Fruit fly (Drosophila melanogaster): ENCODE measurements around the gene Sap47.

Gene Sap47

DNA sequence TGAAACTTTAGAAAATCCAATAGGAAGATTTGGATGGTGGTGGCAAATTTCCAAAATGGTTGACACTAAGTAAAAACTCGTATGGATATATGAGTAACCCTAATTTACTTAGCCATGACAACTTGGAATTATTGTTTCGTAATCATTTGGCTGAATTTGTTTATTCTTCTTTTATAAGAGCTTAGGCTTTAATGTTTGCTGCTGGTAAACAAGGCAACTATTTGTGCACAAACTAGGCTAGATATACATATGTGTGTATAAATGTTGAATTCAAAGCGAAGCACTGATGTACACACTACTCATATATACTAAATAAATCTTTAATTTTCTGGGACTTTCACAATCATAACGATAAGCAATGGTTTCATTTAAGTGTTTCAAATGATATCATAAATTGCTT is 71.0 kb downstream of the Sap47 start (continued):
- TF ChIP-seq CG15514 (GFP tag; optimal IDR thresholded peaks at IDR 0.05), result peak; percentile 18
- peak; percentile 41 for TF ChIP-seq CG5180 (GFP tag; optimal IDR thresholded peaks at IDR 0.05)
- no peak for TF ChIP-seq pum (GFP tag; optimal IDR thresholded peaks at IDR 0.05)
- no peak for TF ChIP-seq Poxn (GFP tag; IDR thresholded peaks at IDR 0.05)
- TF ChIP-seq odd (GFP tag; optimal IDR thresholded peaks at IDR 0.05), result peak; percentile 58
- peak; percentile 53 for TF ChIP-seq CG10431 (GFP tag; optimal IDR thresholded peaks at IDR 0.05)
- peak; percentile 29 for TF ChIP-seq CG12391 (tag; optimal IDR thresholded peaks at IDR 0.05)
- peak; percentile 32 for TF ChIP-seq CG18262 (tag; optimal IDR thresholded peaks at IDR 0.05)
- TF ChIP-seq MTF-1 (GFP tag; optimal IDR thresholded peaks at IDR 0.05; ENCODE audit: borderline replicate concordance), result peak; percentile 75
- peak; percentile 14 for TF ChIP-seq maf-S (GFP tag; optimal IDR thresholded peaks at IDR 0.05)
- no peak for TF ChIP-seq sr (GFP tag; IDR thresholded peaks at IDR 0.05)
- TF ChIP-seq CG10565 (GFP tag; optimal IDR thresholded peaks at IDR 0.05), result no peak
- TF ChIP-seq B-H2 (GFP tag; optimal IDR thresholded peaks at IDR 0.05), result peak; percentile 3
- no peak for TF ChIP-seq amos (GFP tag; IDR thresholded peaks at IDR 0.05; ENCODE audit: partially characterized antibody)
- TF ChIP-seq H2.0 (GFP tag; IDR thresholded peaks at IDR 0.05), result no peak
- TF ChIP-seq CG15269 (tag; optimal IDR thresholded peaks at IDR 0.05), result peak; percentile 38
- TF ChIP-seq CG17385 (GFP tag; optimal IDR thresholded peaks at IDR 0.05), result peak; percentile 51
- TF ChIP-seq Hey (tag; optimal IDR thresholded peaks at IDR 0.05), result peak; percentile 1
- peak; percentile 57 for TF ChIP-seq Sox100B (GFP tag; optimal IDR thresholded peaks at IDR 0.05)
- peak; percentile 20 for TF ChIP-seq fd96Cb (tag; optimal IDR thresholded peaks at IDR 0.05)
- TF ChIP-seq Hmx (GFP tag; optimal IDR thresholded peaks at IDR 0.05), result no peak
- TF ChIP-seq fd3F (GFP tag; optimal IDR thresholded peaks at IDR 0.05), result peak; percentile 47
- peak; percentile 44 for TF ChIP-seq CG11504 (tag; optimal IDR thresholded peaks at IDR 0.05)
- peak; percentile 15 for TF ChIP-seq scrt (GFP tag; optimal IDR thresholded peaks at IDR 0.05)
- TF ChIP-seq onecut (GFP tag; IDR thresholded peaks at IDR 0.05), result 0 out of 2 replicates have a peak, but pooled peaks have one; percentile 14
- no peak for TF ChIP-seq CG10959 (GFP tag; IDR thresholded peaks at IDR 0.05)
- peak; percentile 60 for TF ChIP-seq Sox102F (GFP tag; optimal IDR thresholded peaks at IDR 0.05)
- TF ChIP-seq Eip74EF (GFP tag; optimal IDR thresholded peaks at IDR 0.05), result peak in 1 of 2 experiments; percentile 54
- no peak for TF ChIP-seq toy (GFP tag; IDR thresholded peaks at IDR 0.05)
- TF ChIP-seq Drgx (GFP tag; IDR thresholded peaks at IDR 0.05), result no peak
- TF ChIP-seq salm (tag; optimal IDR thresholded peaks at IDR 0.05), result peak; percentile 44
- TF ChIP-seq CG17829 (tag; optimal IDR thresholded peaks at IDR 0.05), result peak; percentile 0
- no peak for TF ChIP-seq CG10654 (GFP tag; optimal IDR thresholded peaks at IDR 0.05)
- peak; percentile 54 for TF ChIP-seq CG15011 (GFP tag; optimal IDR thresholded peaks at IDR 0.05)
- no peak for TF ChIP-seq ems (GFP tag; optimal IDR thresholded peaks at IDR 0.05)
- TF ChIP-seq Fer1 (GFP tag; optimal IDR thresholded peaks at IDR 0.05), result peak; percentile 58
- peak; percentile 48 for TF ChIP-seq CG12299 (tag; optimal IDR thresholded peaks at IDR 0.05)
- TF ChIP-seq Hr51 (GFP tag; optimal IDR thresholded peaks at IDR 0.05), result peak in 1 of 2 experiments; percentile 30
- TF ChIP-seq CG11695 (GFP tag; IDR thresholded peaks at IDR 0.05), result 0 out of 3 replicates have a peak, but pooled peaks have one; percentile 16
- peak; percentile 36 for TF ChIP-seq CoRest (tag; optimal IDR thresholded peaks at IDR 0.05)
- peak; percentile 17 for TF ChIP-seq NfI (GFP tag; optimal IDR thresholded peaks at IDR 0.05)
- peak; percentile 55 for TF ChIP-seq bab2 (GFP tag; optimal IDR thresholded peaks at IDR 0.05)
- TF ChIP-seq rib (GFP tag; IDR thresholded peaks at IDR 0.05), result no peak
- TF ChIP-seq Nf-YB (GFP tag; optimal IDR thresholded peaks at IDR 0.05), result peak; percentile 42
- TF ChIP-seq CG3407 (GFP tag; optimal IDR thresholded peaks at IDR 0.05), result peak; percentile 49
- TF ChIP-seq Aef1 (GFP tag; IDR thresholded peaks at IDR 0.05), result no peak
- TF ChIP-seq CG10209 (GFP tag; optimal IDR thresholded peaks at IDR 0.05), result peak; percentile 23
- TF ChIP-seq Hmr (GFP tag; optimal IDR thresholded peaks at IDR 0.05), result peak; percentile 54
- TF ChIP-seq Tbp (GFP tag; optimal IDR thresholded peaks at IDR 0.05), result no peak
- no peak for TF ChIP-seq CTCF (GFP tag; optimal IDR thresholded peaks at IDR 0.05)

All from whole organism, embryonic.